Worm (Caenorhabditis elegans) whole organism, L4 larva: ENCODE measurements around the gene pqn-92.

Experiments used
- F26F4.8 ChIP-seq: fragments of 200-800 bp; sonication (Bioruptor generic); conservative IDR thresholded peaks from 2 replicates; pipeline ENCODE4 v1.3.6; 2022; ENCODE audit warnings: missing genetic modification characterization, missing compliant biosample characterization
- T26A8.4 ChIP-seq: fragments of 200-800 bp; sonication (Bioruptor generic); IDR thresholded peaks from 2 replicates; pipeline ENCODE4 v1.3.6; 2022; ENCODE audit warnings: missing genetic modification characterization, missing compliant biosample characterization
- Y48G9A.11 ChIP-seq: fragments of 200-800 bp; sonication (Bioruptor generic); IDR thresholded peaks from 2 replicates; pipeline ENCODE4 v1.3.6; 2022; ENCODE audit warnings: missing genetic modification reagents, missing genetic modification characterization, missing compliant biosample characterization
- Y5F2A.4 ChIP-seq: fragments of 200-800 bp; sonication (Bioruptor generic); optimal IDR thresholded peaks from 2 replicates; lab custom pipeline; 2018; ENCODE audit warnings: mild to moderate bottlenecking, missing genetic modification characterization, missing compliant biosample characterization
- aha-1 ChIP-seq: fragments of 150-350 bp; peaks from one replicate; lab custom pipeline; 2014; ENCODE audit warnings: missing biosample characterization, missing genetic modification characterization
- ama-1 ChIP-seq: fragments of 150-350 bp; optimal IDR thresholded peaks from 2 replicates; lab custom pipeline; 2014; ENCODE audit warnings: inconsistent platforms, mixed read lengths
- arid-1 ChIP-seq: fragments of 200-800 bp; sonication (Bioruptor generic); conservative IDR thresholded peaks from 2 replicates; pipeline ENCODE4 v1.3.6; 2022; ENCODE audit warnings: missing genetic modification reagents, missing genetic modification characterization, missing compliant biosample characterization
- ceh-20 ChIP-seq: fragments of 200-800 bp; sonication (Bioruptor generic); IDR thresholded peaks from 2 replicates; pipeline ENCODE4 v1.3.6; 2022; ENCODE audit warnings: missing genetic modification reagents, missing genetic modification characterization, missing compliant biosample characterization
- ceh-28 ChIP-seq: fragments of 150-350 bp; optimal IDR thresholded peaks from 2 replicates; lab custom pipeline; 2014; ENCODE audit warnings: missing biosample characterization, missing genetic modification reagents, missing genetic modification characterization
- ceh-32 ChIP-seq: sonication (generic microtip); optimal IDR thresholded peaks from 2 replicates; lab custom pipeline; 2016; ENCODE audit warnings: mild to moderate bottlenecking, missing genetic modification characterization, missing compliant biosample characterization; ENCODE audit not compliant: poor library complexity
- ceh-62 ChIP-seq: sonication (generic microtip); optimal IDR thresholded peaks from 2 replicates; lab custom pipeline; 2017; ENCODE audit warnings: missing biosample characterization, missing genetic modification characterization
- ces-1 ChIP-seq: fragments of 150-350 bp; sonication (generic microtip); optimal IDR thresholded peaks from 4 replicates; lab custom pipeline; 2014; ENCODE audit warnings: missing biosample characterization, missing genetic modification reagents, missing genetic modification characterization
- daf-16 ChIP-seq, 3 experiments: sonication (generic microtip); optimal IDR thresholded peaks; 2 replicates each; lab custom pipeline; 2016 to 2017; ENCODE audit warnings: missing genetic modification characterization in 3 of 3, missing genetic modification reagents in 3 of 3, mild to moderate bottlenecking in 2 of 3, missing compliant biosample characterization in 2 of 3, missing biosample characterization in 1 of 3, moderate library complexity in 1 of 3
- daf-19 ChIP-seq: fragments of 200-800 bp; sonication (Bioruptor generic); conservative IDR thresholded peaks from 2 replicates; pipeline ENCODE4 v1.3.6; 2022; ENCODE audit warnings: missing genetic modification characterization, missing compliant biosample characterization
- daf-8 ChIP-seq: fragments of 200-800 bp; sonication (Bioruptor generic); IDR thresholded peaks from 2 replicates; pipeline ENCODE4 v1.3.6; 2022; ENCODE audit warnings: missing genetic modification characterization, missing compliant biosample characterization
- dmd-8 ChIP-seq: fragments of 200-800 bp; sonication (Bioruptor generic); IDR thresholded peaks from 2 replicates; pipeline ENCODE4 v1.3.6; 2022; ENCODE audit warnings: missing genetic modification characterization, missing compliant biosample characterization
- dpl-1 ChIP-seq: fragments of 150-350 bp; optimal IDR thresholded peaks from 2 replicates; lab custom pipeline; 2014; ENCODE audit warnings: missing biosample characterization, missing genetic modification reagents, missing genetic modification characterization
- duxl-1 ChIP-seq: sonication (generic microtip); optimal IDR thresholded peaks from 2 replicates; lab custom pipeline; 2016; ENCODE audit warnings: mild to moderate bottlenecking, missing genetic modification characterization, moderate library complexity, missing compliant biosample characterization; ENCODE audit not compliant: poor library complexity
- hif-1 ChIP-seq, 2 experiments: sonication (generic microtip); optimal IDR thresholded peaks; 2 replicates each; lab custom pipeline; 2016 to 2017; ENCODE audit warnings: missing compliant biosample characterization in 2 of 2, missing genetic modification characterization in 2 of 2, missing genetic modification reagents in 2 of 2, missing genotype in 2 of 2, mild to moderate bottlenecking in 1 of 2
- madf-5 ChIP-seq, 2 experiments: fragments of 200-800 bp; sonication (Bioruptor generic); IDR thresholded peaks; 2 replicates each; pipeline ENCODE4 v1.3.6; 2022; ENCODE audit warnings: missing compliant biosample characterization in 2 of 2, missing genetic modification characterization in 2 of 2
- madf-9 ChIP-seq: fragments of 200-800 bp; sonication (Bioruptor generic); conservative IDR thresholded peaks from 2 replicates; pipeline ENCODE4 v1.3.6; 2022; ENCODE audit warnings: missing genetic modification reagents, missing genetic modification characterization, missing compliant biosample characterization
- mes-2 ChIP-seq: sonication (generic microtip); optimal IDR thresholded peaks from 2 replicates; lab custom pipeline; 2016; ENCODE audit warnings: missing genotype, mild to moderate bottlenecking, missing genetic modification characterization, missing compliant biosample characterization; ENCODE audit not compliant: poor library complexity, severe bottlenecking
- nhr-41 ChIP-seq: fragments of 200-800 bp; sonication (Bioruptor generic); IDR thresholded peaks from 2 replicates; pipeline ENCODE4 v1.3.6; 2022; ENCODE audit warnings: missing genetic modification reagents, missing genetic modification characterization, missing compliant biosample characterization
- nhr-6 ChIP-seq: fragments of 150-350 bp; optimal IDR thresholded peaks from 2 replicates; lab custom pipeline; 2014; ENCODE audit warnings: missing biosample characterization, missing genetic modification characterization
- nhr-76 ChIP-seq: fragments of 150-350 bp; optimal IDR thresholded peaks from 2 replicates; lab custom pipeline; 2014; ENCODE audit warnings: missing biosample characterization, missing genetic modification characterization
- pha-4 ChIP-seq, 2 experiments: fragments of 150-350 bp in 1 of 2; fragments of 200-800 bp in 1 of 2; sonication (Bioruptor generic) in 1 of 2; IDR thresholded peaks in 1 of 2; optimal IDR thresholded peaks in 1 of 2; 2 replicates each; pipeline versions ENCODE4 v1.3.6 to Lab custom; 2014 to 2022; ENCODE audit warnings: missing genetic modification characterization in 2 of 2, missing genetic modification reagents in 2 of 2, missing biosample characterization in 1 of 2, missing compliant biosample characterization in 1 of 2
- rbr-2 ChIP-seq: sonication (generic microtip); optimal IDR thresholded peaks from 2 replicates; lab custom pipeline; 2016; ENCODE audit warnings: missing genotype, missing genetic modification characterization, missing compliant biosample characterization
- saeg-2 ChIP-seq: fragments of 200-800 bp; sonication (Bioruptor generic); IDR thresholded peaks from 2 replicates; pipeline ENCODE4 v1.3.6; 2022; ENCODE audit warnings: missing genetic modification reagents, missing genetic modification characterization, missing compliant biosample characterization
- set-16 ChIP-seq: fragments of 200-800 bp; sonication (Bioruptor generic); IDR thresholded peaks from 2 replicates; pipeline ENCODE4 v1.3.6; 2022; ENCODE audit warnings: missing genetic modification reagents, missing genetic modification characterization, missing compliant biosample characterization
- snpc-1.2 ChIP-seq: fragments of 200-800 bp; sonication (Bioruptor generic); IDR thresholded peaks from 2 replicates; pipeline ENCODE4 v1.3.6; 2022; ENCODE audit warnings: missing genetic modification reagents, missing genetic modification characterization, missing compliant biosample characterization
- snpc-4 ChIP-seq: fragments of 150-350 bp; optimal IDR thresholded peaks from 2 replicates; lab custom pipeline; 2014; ENCODE audit warnings: missing biosample characterization, missing genetic modification characterization
- tag-97 ChIP-seq: fragments of 200-800 bp; sonication (Bioruptor generic); IDR thresholded peaks from 2 replicates; pipeline ENCODE4 v1.3.6; 2022; ENCODE audit warnings: missing genetic modification characterization, missing compliant biosample characterization
- tra-1 ChIP-seq: fragments of 200-800 bp; sonication (Bioruptor generic); IDR thresholded peaks from 2 replicates; pipeline ENCODE4 v1.3.6; 2022; ENCODE audit warnings: missing genetic modification reagents, missing genetic modification characterization, missing compliant biosample characterization
- unc-62 ChIP-seq, 3 experiments: fragments of 150-350 bp in 1 of 3; sonication (generic microtip); optimal IDR thresholded peaks in 2 of 3; peaks in 1 of 3; 1 replicate in 1 of 3; 2 replicates in 2 of 3; lab custom pipeline; 2014 to 2017; ENCODE audit warnings: missing biosample characterization in 3 of 3, missing genetic modification characterization in 3 of 3, missing genetic modification reagents in 3 of 3, missing genotype in 1 of 3
- zfp-3 ChIP-seq: fragments of 200-800 bp; sonication (Bioruptor generic); conservative IDR thresholded peaks from 2 replicates; pipeline ENCODE4 v1.3.6; 2022; ENCODE audit warnings: missing genetic modification reagents, missing genetic modification characterization, missing compliant biosample characterization
- zip-11 ChIP-seq: fragments of 200-800 bp; sonication (Bioruptor generic); IDR thresholded peaks from 2 replicates; pipeline ENCODE4 v1.3.6; 2022; ENCODE audit warnings: missing genetic modification characterization, missing compliant biosample characterization
- ztf-11 ChIP-seq: fragments of 150-350 bp; optimal IDR thresholded peaks from 2 replicates; lab custom pipeline; 2014; ENCODE audit warnings: missing biosample characterization, missing genetic modification characterization
- ztf-7 ChIP-seq: fragments of 150-350 bp; optimal IDR thresholded peaks from 2 replicates; lab custom pipeline; 2014; ENCODE audit warnings: missing biosample characterization, missing genetic modification characterization

The pqn-92 gene

DNA sequence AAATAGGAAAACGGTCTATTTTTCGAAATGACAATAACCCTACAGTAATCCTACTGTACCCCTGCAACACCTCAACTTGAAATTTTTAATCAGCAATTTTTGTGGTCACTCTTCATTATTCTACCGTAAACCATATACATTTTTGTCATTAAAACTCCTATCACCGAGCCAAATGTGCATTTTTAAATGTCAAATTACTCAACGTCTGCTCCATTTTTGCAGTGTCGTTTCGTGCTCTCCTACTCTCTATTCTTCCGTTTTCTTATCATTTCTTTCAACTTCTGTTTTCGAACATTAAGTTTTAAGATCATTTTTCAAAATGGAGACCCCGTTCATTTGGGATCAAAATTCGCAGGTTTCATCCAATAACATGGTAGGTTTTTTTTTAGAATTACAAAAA is at the start of gene pqn-92 (continued):
- TF ChIP-seq T26A8.4 (no peak), nhr-6 (tag; lab: Kevin White, UChicago) (peak; percentile 99)
- TF ChIP-seq, all 104 proteins: peak for 7

DNA sequence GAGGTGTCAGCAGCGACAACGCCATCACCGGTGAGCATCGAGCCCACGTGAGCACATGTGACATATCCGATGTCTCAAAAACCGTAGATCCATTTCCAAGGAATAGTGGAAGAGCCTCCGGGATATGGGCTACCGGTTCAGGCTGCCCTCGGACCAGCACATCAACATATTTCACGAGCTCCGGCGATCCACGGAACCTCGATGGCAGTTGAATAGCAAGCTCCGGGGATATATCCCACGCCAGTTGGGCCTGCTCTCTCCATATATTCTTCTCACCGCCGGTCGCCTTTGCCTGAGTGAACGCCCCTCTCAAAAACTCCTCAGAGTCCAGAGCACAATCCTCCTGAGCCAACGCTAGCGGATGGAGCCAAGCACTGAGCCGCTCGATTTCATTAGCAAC is 47.8 kb upstream of the pqn-92 start:
- no peak for TF ChIP-seq ztf-7 (tag; lab: Kevin White, UChicago)
- peak; percentile 56 for TF ChIP-seq set-16
- TF ChIP-seq F26F4.8 (GFP tag; lab: Robert Waterston, UW): 0 out of 2 replicates have a peak, but pooled peaks have one; percentile 5

DNA sequence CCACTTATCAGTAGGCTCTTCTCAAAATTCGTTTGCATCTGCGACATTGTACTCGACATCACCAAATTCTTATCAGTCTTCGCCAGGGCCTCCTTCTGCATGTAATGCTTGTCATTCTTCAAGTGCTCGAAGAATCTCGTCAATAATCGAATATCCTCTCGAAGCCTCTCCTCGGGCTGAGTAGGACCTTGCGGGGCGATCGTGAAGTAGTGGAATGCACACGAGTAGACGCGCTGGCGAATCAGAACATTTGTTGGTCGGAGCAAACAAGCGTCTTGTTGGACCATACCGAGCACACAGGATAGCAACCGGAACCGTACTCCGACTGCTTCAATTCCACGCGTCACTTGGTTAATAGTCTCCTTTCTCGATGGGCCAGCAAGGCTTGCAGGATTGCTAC is 47.2 kb upstream of the pqn-92 start:
- TF ChIP-seq aha-1 (tag; lab: Kevin White, UChicago): peak; percentile 1
- peak in 1 of 2 experiments; percentile 93 for TF ChIP-seq unc-62 (GFP tag; optimal IDR thresholded peaks at IDR 0.05 in 1 of 2; lab: Kevin White, UChicago)
- no peak for TF ChIP-seq unc-62 (tag; optimal IDR thresholded peaks at IDR 0.05; lab: Kevin White, UChicago)
- TF ChIP-seq madf-9 (GFP tag; lab: Robert Waterston, UW): no peak

DNA sequence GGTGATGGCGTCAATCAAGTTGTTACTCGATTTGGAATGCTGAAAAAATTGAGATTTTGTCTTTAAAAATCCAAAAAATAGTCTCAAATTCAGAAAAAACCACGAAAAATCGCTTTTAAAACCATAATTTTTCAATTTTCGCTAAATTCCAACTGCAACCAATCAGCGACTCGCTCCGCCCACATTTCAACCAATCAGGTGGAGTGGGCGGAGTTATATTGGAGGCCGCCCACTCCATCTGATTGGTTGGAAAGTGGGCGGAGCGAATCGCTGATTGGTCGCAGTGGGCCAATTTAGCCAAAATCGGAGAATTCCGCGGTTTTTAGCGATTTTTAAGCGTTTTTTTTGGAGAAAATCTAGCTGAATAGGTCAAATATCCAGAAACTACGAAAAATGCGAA is 37.8 kb upstream of the pqn-92 start:
- no peak for TF ChIP-seq zfp-3 (GFP tag; lab: Robert Waterston, UW)
- no peak for TF ChIP-seq ama-1 (lab: Kevin White, UChicago)
- no peak for TF ChIP-seq snpc-4 (tag; lab: Kevin White, UChicago)
- no peak for TF ChIP-seq aha-1 (tag; lab: Kevin White, UChicago)
- no peak for TF ChIP-seq F26F4.8 (GFP tag; lab: Robert Waterston, UW)
- no peak for TF ChIP-seq madf-9 (GFP tag; lab: Robert Waterston, UW)
- no peak for TF ChIP-seq mes-2 (tag; lab: Kevin White, UChicago)
- TF ChIP-seq ceh-28 (tag; lab: Kevin White, UChicago): no peak
- TF ChIP-seq, all 104 proteins: peak for 0

DNA sequence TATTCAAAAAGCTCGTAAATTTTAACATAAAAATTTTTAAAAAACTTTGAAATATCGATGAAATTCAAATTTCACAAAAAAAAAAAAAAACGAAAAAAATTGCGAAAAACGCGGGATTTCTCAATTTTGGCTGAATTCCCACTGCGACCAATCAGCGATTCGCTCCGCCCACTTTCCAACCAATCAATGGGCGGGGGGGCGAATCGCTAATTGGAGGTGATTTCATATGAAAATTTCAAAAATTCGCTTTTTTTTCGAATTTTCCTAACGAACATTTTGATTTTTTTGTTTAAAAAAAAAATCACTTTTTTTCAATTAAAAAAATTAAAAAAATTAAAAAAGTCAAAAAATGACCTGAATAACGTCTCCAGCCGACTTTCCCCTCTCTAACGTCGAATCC is 37.2 kb upstream of the pqn-92 start:
- TF ChIP-seq ceh-28 (tag; lab: Kevin White, UChicago): no peak
- TF ChIP-seq daf-8 (GFP tag; lab: Robert Waterston, UW): no peak
- no peak for TF ChIP-seq ceh-32 (tag; lab: Kevin White, UChicago)
- no peak for TF ChIP-seq pha-4 (GFP tag; IDR thresholded peaks at IDR 0.05; lab: Robert Waterston, UW)
- TF ChIP-seq pha-4 (tag; optimal IDR thresholded peaks at IDR 0.05; lab: Kevin White, UChicago): no peak
- TF ChIP-seq daf-19 (GFP tag; lab: Robert Waterston, UW): no peak
- TF ChIP-seq ztf-11 (tag; lab: Kevin White, UChicago): no peak
- no peak for TF ChIP-seq ces-1 (GFP tag; lab: Kevin White, UChicago)
- no peak for TF ChIP-seq saeg-2
- TF ChIP-seq F26F4.8 (GFP tag; lab: Robert Waterston, UW): no peak
- no peak for TF ChIP-seq dmd-8 (GFP tag; lab: Robert Waterston, UW)
- TF ChIP-seq ceh-62 (tag; lab: Kevin White, UChicago): no peak
- no peak for TF ChIP-seq tag-97 (GFP tag; lab: Robert Waterston, UW)
- no peak for TF ChIP-seq arid-1 (GFP tag; lab: Robert Waterston, UW)
- TF ChIP-seq duxl-1: no peak
- TF ChIP-seq zfp-3 (GFP tag; lab: Robert Waterston, UW): no peak
- TF ChIP-seq nhr-41: no peak
- TF ChIP-seq, all 104 proteins: peak for 0

DNA sequence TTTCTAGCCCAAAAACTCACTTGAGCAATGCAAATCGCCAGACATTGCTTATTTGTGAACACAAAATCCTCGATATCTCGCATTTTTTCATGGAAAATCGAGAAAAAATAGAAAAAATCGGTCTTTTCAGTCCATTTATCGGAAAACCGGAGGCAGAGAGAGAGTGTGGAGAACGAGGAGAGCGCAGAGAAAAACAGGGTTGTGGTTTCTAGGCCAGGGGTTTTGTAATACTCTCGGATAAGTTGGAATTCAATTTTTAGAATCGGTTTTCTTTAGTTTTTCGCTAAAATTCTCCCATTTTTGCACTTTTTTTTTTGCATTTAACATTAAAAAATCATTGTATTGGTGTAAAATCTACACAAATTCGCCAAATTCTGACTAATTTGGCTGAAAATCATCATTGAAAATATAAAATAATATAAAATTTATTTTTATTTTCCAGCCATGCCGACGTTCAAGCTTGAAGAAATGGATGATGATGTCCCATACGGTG is 33.9 kb upstream of the pqn-92 start, which contains the start of the genes Y75B8A.24 and Y75B8A.25:
Gene Y75B8A.24 (minus strand): TSS at position 155 of the 493 bp plus-strand sequence.
Gene Y75B8A.25 (plus strand): TSS at position 443 of the 493 bp plus-strand sequence.
- peak; percentile 29; the same call in 1 of the 2 replicates for TF ChIP-seq pha-4 (GFP tag; IDR thresholded peaks at IDR 0.05; lab: Robert Waterston, UW)
- TF ChIP-seq pha-4 (tag; optimal IDR thresholded peaks at IDR 0.05; lab: Kevin White, UChicago): no peak
- peak in 1 of 2 experiments; percentile 79 for TF ChIP-seq hif-1 (tag; optimal IDR thresholded peaks at IDR 0.05; lab: Kevin White, UChicago)
- 0 out of 2 replicates have a peak, but pooled peaks have one; percentile 59 for TF ChIP-seq arid-1 (GFP tag; lab: Robert Waterston, UW)
- peak; percentile 68; the same call in 1 of the 2 replicates for TF ChIP-seq ceh-20
- peak in 1 of 2 experiments; percentile 20; a peak in 1 of 4 replicates for TF ChIP-seq madf-5 (GFP tag; IDR thresholded peaks at IDR 0.05; lab: Robert Waterston, UW)
- no peak for TF ChIP-seq Y5F2A.4
- no peak for TF ChIP-seq zip-11 (GFP tag; lab: Robert Waterston, UW)
- peak; percentile 76 for TF ChIP-seq dpl-1 (GFP tag; lab: Kevin White, UChicago)
- TF ChIP-seq Y48G9A.11 (GFP tag; lab: Robert Waterston, UW): peak; percentile 81
- 0 out of 2 replicates have a peak, but pooled peaks have one; percentile 28 for TF ChIP-seq T26A8.4
- no peak for TF ChIP-seq daf-16 (GFP tag; optimal IDR thresholded peaks at IDR 0.05; lab: Kevin White, UChicago)
- peak; percentile 27 for TF ChIP-seq daf-16 (tag; optimal IDR thresholded peaks at IDR 0.05; lab: Kevin White, UChicago)
- TF ChIP-seq duxl-1: peak; percentile 79
- 0 out of 2 replicates have a peak, but pooled peaks have one; percentile 46 for TF ChIP-seq tra-1 (GFP tag; lab: Robert Waterston, UW)
- TF ChIP-seq nhr-76 (tag; lab: Kevin White, UChicago): no peak
- peak; percentile 20 for TF ChIP-seq rbr-2 (tag; lab: Kevin White, UChicago)
- TF ChIP-seq snpc-1.2 (GFP tag; lab: Robert Waterston, UW): no peak
